Worm (Caenorhabditis elegans): ENCODE measurements around the gene Y57G11C.20.

Y57G11C.20 gene

ce11 chrIV:14879184-14879583 is 36.0 kb downstream of the Y57G11C.20 start, which contains the start of gene eps-8:
TSS of gene eps-8 (plus strand) at chrIV:14879484.
- no peak for TF ChIP-seq aly-1 (tag; optimal IDR thresholded peaks at IDR 0.05)

ce11 chrIV:14883812-14884211 is 40.6 kb downstream of the Y57G11C.20 start:
- no peak for TF ChIP-seq sea-1 (GFP tag; conservative IDR thresholded peaks at IDR 0.05)
- no peak for TF ChIP-seq ceh-13 (GFP tag; optimal IDR thresholded peaks at IDR 0.05)
- no peak for TF ChIP-seq hnd-1 (tag; optimal IDR thresholded peaks at IDR 0.05)
- no peak for TF ChIP-seq hmg-4 (GFP tag; optimal IDR thresholded peaks at IDR 0.05)
- TF ChIP-seq flt-1 (GFP tag; IDR thresholded peaks at IDR 0.05): no peak
- TF ChIP-seq B0310.2 (tag; optimal IDR thresholded peaks at IDR 0.05): no peak

- no peak for TF ChIP-seq pes-1 (GFP tag; IDR thresholded peaks at IDR 0.05)
- TF ChIP-seq hnd-1 (tag; optimal IDR thresholded peaks at IDR 0.05): no peak
- TF ChIP-seq ceh-36 (tag; optimal IDR thresholded peaks at IDR 0.05): no peak
- no peak for TF ChIP-seq F13C5.2 (tag; optimal IDR thresholded peaks at IDR 0.05)
- no peak for TF ChIP-seq scrt-1 (GFP tag; IDR thresholded peaks at IDR 0.05)
- no peak for TF ChIP-seq ceh-13 (GFP tag; optimal IDR thresholded peaks at IDR 0.05)
- no peak for TF ChIP-seq ets-7 (tag; optimal IDR thresholded peaks at IDR 0.05)
- no peak for TF ChIP-seq B0310.2 (tag; optimal IDR thresholded peaks at IDR 0.05)
- TF ChIP-seq aly-1 (tag; optimal IDR thresholded peaks at IDR 0.05): no peak
- TF ChIP-seq tbx-37 (GFP tag; conservative IDR thresholded peaks at IDR 0.05): no peak
- no peak for TF ChIP-seq sea-1 (GFP tag; conservative IDR thresholded peaks at IDR 0.05)
- TF ChIP-seq flt-1 (GFP tag; IDR thresholded peaks at IDR 0.05): no peak
- no peak for TF ChIP-seq tbx-11 (GFP tag; IDR thresholded peaks at IDR 0.05)
- TF ChIP-seq tra-4 (tag; optimal IDR thresholded peaks at IDR 0.05): no peak
- TF ChIP-seq ama-1 (optimal IDR thresholded peaks at IDR 0.05): no peak
- TF ChIP-seq hmg-4 (GFP tag; optimal IDR thresholded peaks at IDR 0.05): no peak
Measured at ce11 chrIV:14885584-14885983, 42.4 kb downstream of the Y57G11C.20 start.

- TF ChIP-seq tbx-37 (GFP tag; conservative IDR thresholded peaks at IDR 0.05) (no peak), hnd-1 (tag; optimal IDR thresholded peaks at IDR 0.05) (no peak), hmbx-1 (tag; optimal IDR thresholded peaks at IDR 0.05) (no peak), ceh-13 (GFP tag; optimal IDR thresholded peaks at IDR 0.05) (no peak), sea-1 (GFP tag; conservative IDR thresholded peaks at IDR 0.05) (no peak), tra-4 (tag; optimal IDR thresholded peaks at IDR 0.05) (no peak), hmg-4 (GFP tag; optimal IDR thresholded peaks at IDR 0.05) (no peak), ets-7 (tag; optimal IDR thresholded peaks at IDR 0.05) (no peak), B0310.2 (tag; optimal IDR thresholded peaks at IDR 0.05) (no peak), tbx-11 (GFP tag; IDR thresholded peaks at IDR 0.05) (no peak), scrt-1 (GFP tag; IDR thresholded peaks at IDR 0.05) (no peak), ama-1 (optimal IDR thresholded peaks at IDR 0.05) (no peak), pes-1 (GFP tag; IDR thresholded peaks at IDR 0.05) (no peak), ceh-36 (tag; optimal IDR thresholded peaks at IDR 0.05) (no peak), F13C5.2 (tag; optimal IDR thresholded peaks at IDR 0.05) (no peak)
Measured at ce11 chrIV:14888889-14889664, 45.9 kb downstream of the Y57G11C.20 start.

ce11 chrIV:14890914-14891313 is 47.8 kb downstream of the Y57G11C.20 start:
- no peak for TF ChIP-seq ceh-13 (GFP tag; optimal IDR thresholded peaks at IDR 0.05)
- TF ChIP-seq F13C5.2 (tag; optimal IDR thresholded peaks at IDR 0.05): no peak
- TF ChIP-seq ama-1 (optimal IDR thresholded peaks at IDR 0.05): no peak
- TF ChIP-seq hnd-1 (tag; optimal IDR thresholded peaks at IDR 0.05): no peak
- no peak for TF ChIP-seq flt-1 (GFP tag; IDR thresholded peaks at IDR 0.05)
- TF ChIP-seq tra-4 (tag; optimal IDR thresholded peaks at IDR 0.05): no peak
- TF ChIP-seq sea-1 (GFP tag; conservative IDR thresholded peaks at IDR 0.05): no peak
- no peak for TF ChIP-seq pes-1 (GFP tag; IDR thresholded peaks at IDR 0.05)
- TF ChIP-seq hmg-4 (GFP tag; optimal IDR thresholded peaks at IDR 0.05): no peak
- TF ChIP-seq hmbx-1 (tag; optimal IDR thresholded peaks at IDR 0.05): no peak
- TF ChIP-seq ets-7 (tag; optimal IDR thresholded peaks at IDR 0.05): no peak
- no peak for TF ChIP-seq B0310.2 (tag; optimal IDR thresholded peaks at IDR 0.05)
- no peak for TF ChIP-seq tbx-11 (GFP tag; IDR thresholded peaks at IDR 0.05)
- TF ChIP-seq aly-1 (tag; optimal IDR thresholded peaks at IDR 0.05): no peak
- TF ChIP-seq tbx-37 (GFP tag; conservative IDR thresholded peaks at IDR 0.05): no peak
- TF ChIP-seq scrt-1 (GFP tag; IDR thresholded peaks at IDR 0.05): no peak
- no peak for TF ChIP-seq ceh-36 (tag; optimal IDR thresholded peaks at IDR 0.05)

ce11 chrIV:14891996-14892395 is 48.8 kb downstream of the Y57G11C.20 start:
- TF ChIP-seq aly-1 (tag; optimal IDR thresholded peaks at IDR 0.05): no peak
- no peak for TF ChIP-seq tbx-37 (GFP tag; conservative IDR thresholded peaks at IDR 0.05)
- no peak for TF ChIP-seq hmg-4 (GFP tag; optimal IDR thresholded peaks at IDR 0.05)
- TF ChIP-seq ets-7 (tag; optimal IDR thresholded peaks at IDR 0.05): no peak
- TF ChIP-seq sea-1 (GFP tag; conservative IDR thresholded peaks at IDR 0.05): no peak
- TF ChIP-seq tra-4 (tag; optimal IDR thresholded peaks at IDR 0.05): no peak
- no peak for TF ChIP-seq hmbx-1 (tag; optimal IDR thresholded peaks at IDR 0.05)
- TF ChIP-seq F13C5.2 (tag; optimal IDR thresholded peaks at IDR 0.05): no peak
- TF ChIP-seq tbx-11 (GFP tag; IDR thresholded peaks at IDR 0.05): no peak
- TF ChIP-seq hnd-1 (tag; optimal IDR thresholded peaks at IDR 0.05): no peak
- no peak for TF ChIP-seq B0310.2 (tag; optimal IDR thresholded peaks at IDR 0.05)
- TF ChIP-seq scrt-1 (GFP tag; IDR thresholded peaks at IDR 0.05): no peak
- TF ChIP-seq ceh-36 (tag; optimal IDR thresholded peaks at IDR 0.05): no peak
- TF ChIP-seq flt-1 (GFP tag; IDR thresholded peaks at IDR 0.05): no peak
- TF ChIP-seq pes-1 (GFP tag; IDR thresholded peaks at IDR 0.05): no peak
- TF ChIP-seq ceh-13 (GFP tag; optimal IDR thresholded peaks at IDR 0.05): no peak
- no peak for TF ChIP-seq ama-1 (optimal IDR thresholded peaks at IDR 0.05)

- no peak for TF ChIP-seq tbx-11 (GFP tag; IDR thresholded peaks at IDR 0.05)
- no peak for TF ChIP-seq F13C5.2 (tag; optimal IDR thresholded peaks at IDR 0.05)
- TF ChIP-seq sea-1 (GFP tag; conservative IDR thresholded peaks at IDR 0.05): no peak
- TF ChIP-seq ceh-13 (GFP tag; optimal IDR thresholded peaks at IDR 0.05): no peak
- no peak for TF ChIP-seq ets-7 (tag; optimal IDR thresholded peaks at IDR 0.05)
- TF ChIP-seq ceh-36 (tag; optimal IDR thresholded peaks at IDR 0.05): no peak
- no peak for TF ChIP-seq hnd-1 (tag; optimal IDR thresholded peaks at IDR 0.05)
- no peak for TF ChIP-seq scrt-1 (GFP tag; IDR thresholded peaks at IDR 0.05)
- no peak for TF ChIP-seq B0310.2 (tag; optimal IDR thresholded peaks at IDR 0.05)
- no peak for TF ChIP-seq tbx-37 (GFP tag; conservative IDR thresholded peaks at IDR 0.05)
- no peak for TF ChIP-seq tra-4 (tag; optimal IDR thresholded peaks at IDR 0.05)
- TF ChIP-seq aly-1 (tag; optimal IDR thresholded peaks at IDR 0.05): no peak
- no peak for TF ChIP-seq hmg-4 (GFP tag; optimal IDR thresholded peaks at IDR 0.05)
Measured at ce11 chrIV:14894339-14894738, 51.2 kb downstream of the Y57G11C.20 start.
